Worm (Caenorhabditis elegans): ENCODE measurements around the gene F59F4.3.

Gene F59F4.3

DNA sequence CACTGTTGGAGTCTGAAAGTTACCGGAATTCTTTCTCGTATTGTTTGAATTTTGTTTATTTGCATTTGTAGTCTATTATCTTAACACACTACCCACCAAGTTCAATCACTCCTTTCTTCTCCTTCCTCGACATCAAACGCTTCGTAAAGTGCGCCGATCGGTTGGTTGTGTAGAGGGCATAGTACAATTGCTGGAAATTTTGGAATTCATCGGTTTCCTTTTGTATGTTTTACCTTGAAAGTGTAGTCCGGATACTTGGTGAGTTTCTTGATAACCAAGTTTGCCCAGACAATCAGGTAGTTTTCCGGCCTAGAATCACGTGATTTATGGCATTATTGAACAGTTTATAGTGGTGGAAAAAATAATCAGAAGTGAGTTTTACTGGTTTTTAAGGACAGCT, 841 bp downstream of the F59F4.3 start:
- TF ChIP-seq unc-86 (tag; optimal IDR thresholded peaks at IDR 0.05) (no peak), rnt-1 (tag; optimal IDR thresholded peaks at IDR 0.05) (no peak), nhr-11 (tag; optimal IDR thresholded peaks at IDR 0.05) (no peak), mec-3 (tag; optimal IDR thresholded peaks at IDR 0.05; ENCODE audit: borderline replicate concordance) (no peak), K09A11.1 (tag; optimal IDR thresholded peaks at IDR 0.05; ENCODE audit: insufficient read depth) (no peak), ref-2 (tag; optimal IDR thresholded peaks at IDR 0.05) (no peak), madf-2 (tag; optimal IDR thresholded peaks at IDR 0.05) (no peak), C38D4.7 (GFP tag; optimal IDR thresholded peaks at IDR 0.05) (no peak), unc-3 (GFP tag; conservative IDR thresholded peaks at IDR 0.05) (no peak), unc-3 (tag; optimal IDR thresholded peaks at IDR 0.05) (no peak), ceh-30 (tag; optimal IDR thresholded peaks at IDR 0.05) (no peak), gmeb-2 (tag; optimal IDR thresholded peaks at IDR 0.05) (no peak), pqm-1 (tag; optimal IDR thresholded peaks at IDR 0.05) (no peak)

- TF ChIP-seq hlh-8 (tag; optimal IDR thresholded peaks at IDR 0.05) (no peak), syd-9 (tag; optimal IDR thresholded peaks at IDR 0.05) (no peak), hlh-13 (GFP tag; optimal IDR thresholded peaks at IDR 0.05) (no peak), K02D7.2 (tag; optimal IDR thresholded peaks at IDR 0.05) (no peak), unc-86 (tag; optimal IDR thresholded peaks at IDR 0.05) (no peak), hlh-30 (tag; optimal IDR thresholded peaks at IDR 0.05; ENCODE audit: insufficient read depth) (no peak), elt-2 (tag; optimal IDR thresholded peaks at IDR 0.05) (no peak), dmd-4 (tag; optimal IDR thresholded peaks at IDR 0.05; ENCODE audit: borderline replicate concordance) (no peak), odd-2 (tag; optimal IDR thresholded peaks at IDR 0.05) (no peak), pha-4 (tag; optimal IDR thresholded peaks at IDR 0.05) (no peak), ceh-18 (tag; optimal IDR thresholded peaks at IDR 0.05) (no peak), ceh-9 (tag; optimal IDR thresholded peaks at IDR 0.05) (no peak), ama-1 (optimal IDR thresholded peaks at IDR 0.05) (no peak), rnt-1 (tag; optimal IDR thresholded peaks at IDR 0.05) (no peak), pha-2 (tag; optimal IDR thresholded peaks at IDR 0.05) (no peak), F13H6.1 (tag; optimal IDR thresholded peaks at IDR 0.05) (no peak)
These were observed 3.1 kb downstream of the F59F4.3 start for ce11 chrX:15844330-15844729.

DNA sequence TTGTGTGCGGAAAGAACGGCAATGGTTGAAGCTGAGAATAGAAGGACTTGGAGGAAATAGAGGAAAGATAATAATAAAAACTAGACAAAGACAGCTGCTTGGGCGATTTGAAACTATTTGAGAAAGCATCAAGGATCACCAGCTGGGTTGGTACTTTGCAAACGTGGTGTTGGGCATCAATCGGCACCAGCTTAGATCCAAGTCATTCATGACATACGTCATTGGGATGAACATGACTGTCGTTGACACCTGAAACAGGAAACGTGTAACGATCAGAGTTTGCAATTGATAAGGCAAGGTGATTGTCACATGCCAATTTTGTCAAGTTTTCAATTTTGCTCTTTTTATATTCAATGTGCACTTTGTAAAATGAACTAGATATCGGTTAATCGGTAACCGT, 4.9 kb downstream of the F59F4.3 start:
- TF ChIP-seq ceh-48 (tag; optimal IDR thresholded peaks at IDR 0.05) (no peak), unc-55 (GFP tag; optimal IDR thresholded peaks at IDR 0.05) (no peak), elt-4 (tag; optimal IDR thresholded peaks at IDR 0.05) (no peak)

ce11 chrX:15841086-15841622, 6.2 kb downstream of the F59F4.3 start, which contains the start of gene serp-1.1:
serp-1.1 (plus strand) TSS chrX:15841572.
- TF ChIP-seq hlh-8 (tag; optimal IDR thresholded peaks at IDR 0.05) (peak; percentile 77), elt-4 (tag; optimal IDR thresholded peaks at IDR 0.05) (no peak), ztf-16 (tag; optimal IDR thresholded peaks at IDR 0.05) (peak; percentile 84), hlh-6 (tag; optimal IDR thresholded peaks at IDR 0.05) (peak; percentile 61), pha-2 (tag; optimal IDR thresholded peaks at IDR 0.05) (peak; percentile 67), odd-2 (tag; optimal IDR thresholded peaks at IDR 0.05) (no peak), C08G9.2 (tag; optimal IDR thresholded peaks at IDR 0.05) (peak; percentile 75), fax-1 (tag; optimal IDR thresholded peaks at IDR 0.05) (peak; percentile 43), ets-4 (tag; optimal IDR thresholded peaks at IDR 0.05) (peak; percentile 78), lin-11 (tag; optimal IDR thresholded peaks at IDR 0.05) (peak; percentile 13), unc-3 (GFP tag; conservative IDR thresholded peaks at IDR 0.05) (peak; percentile 44; the same call in 1 of the 2 replicates), unc-3 (tag; optimal IDR thresholded peaks at IDR 0.05) (peak; percentile 62), hlh-30 (tag; optimal IDR thresholded peaks at IDR 0.05; ENCODE audit: insufficient read depth) (peak; percentile 74), ceh-34 (tag; optimal IDR thresholded peaks at IDR 0.05) (peak; percentile 92), fkh-10 (GFP tag; optimal IDR thresholded peaks at IDR 0.05) (peak; percentile 25), tbx-7 (tag; optimal IDR thresholded peaks at IDR 0.05) (peak; percentile 74), gmeb-2 (tag; optimal IDR thresholded peaks at IDR 0.05) (no peak), che-1 (tag; optimal IDR thresholded peaks at IDR 0.05) (no peak), pax-1 (tag; optimal IDR thresholded peaks at IDR 0.05) (peak; percentile 64), K09A11.1 (tag; optimal IDR thresholded peaks at IDR 0.05; ENCODE audit: insufficient read depth) (peak; percentile 44), dve-1 (tag; optimal IDR thresholded peaks at IDR 0.05) (peak; percentile 78), ceh-24 (tag; optimal IDR thresholded peaks at IDR 0.05) (no peak), eyg-1 (tag; optimal IDR thresholded peaks at IDR 0.05) (peak; percentile 55), pros-1 (tag; optimal IDR thresholded peaks at IDR 0.05) (peak; percentile 98), ceh-30 (tag; optimal IDR thresholded peaks at IDR 0.05) (no peak), nfya-1 (tag; optimal IDR thresholded peaks at IDR 0.05) (peak; percentile 99), unc-42 (tag; optimal IDR thresholded peaks at IDR 0.05) (peak; percentile 81), ceh-9 (tag; optimal IDR thresholded peaks at IDR 0.05) (no peak)
